Worm (Caenorhabditis elegans): Measurements from ENCODE around the gene Y54G2A.76.

- TF ChIP-seq sox-4 (tag; optimal IDR thresholded peaks at IDR 0.05) (no peak), nhr-77 (tag; optimal IDR thresholded peaks at IDR 0.05) (no peak), hlh-17 (GFP tag; optimal IDR thresholded peaks at IDR 0.05; ENCODE audit: borderline replicate concordance) (no peak), lsy-2 (tag; optimal IDR thresholded peaks at IDR 0.05) (no peak), ztf-4 (tag; optimal IDR thresholded peaks at IDR 0.05) (no peak), ceh-82 (tag; optimal IDR thresholded peaks at IDR 0.05) (no peak), irx-1 (tag; optimal IDR thresholded peaks at IDR 0.05) (no peak)
Observed at ce11 chrIV:2808154-2808553, 1.1 kb upstream of the Y54G2A.76 start.
